Worm (Caenorhabditis elegans) whole organism, L2 larva: ENCODE results near the gene clec-6.

ENCODE experiments used
- C34F6.9 ChIP-seq: fragments of 150-350 bp; optimal IDR thresholded peaks from 2 replicates; lab custom pipeline; 2014; ENCODE audit warnings: missing biosample characterization, missing genetic modification characterization
- F13H6.1 ChIP-seq: sonication (generic microtip); optimal IDR thresholded peaks from 2 replicates; lab custom pipeline; 2016; ENCODE audit warnings: missing genetic modification characterization, missing compliant biosample characterization
- Y55F3AM.14 ChIP-seq: fragments of 200-800 bp; sonication (Bioruptor generic); optimal IDR thresholded peaks from 2 replicates; lab custom pipeline; 2018; ENCODE audit warnings: mild to moderate bottlenecking, missing genetic modification characterization, missing compliant biosample characterization
- ZK546.5 ChIP-seq: sonication (generic microtip); optimal IDR thresholded peaks from 2 replicates; lab custom pipeline; 2017; ENCODE audit warnings: missing biosample characterization, missing genetic modification characterization
- alr-1 ChIP-seq: fragments of 150-350 bp; optimal IDR thresholded peaks from 2 replicates; lab custom pipeline; 2014; ENCODE audit warnings: missing biosample characterization, missing genetic modification characterization
- ama-1 ChIP-seq: fragments of 150-350 bp; optimal IDR thresholded peaks from 2 replicates; lab custom pipeline; 2018; ENCODE audit warnings: inconsistent platforms
- ceh-16 ChIP-seq: fragments of 150-350 bp; optimal IDR thresholded peaks from 2 replicates; lab custom pipeline; 2014; ENCODE audit warnings: missing biosample characterization, missing genetic modification characterization
- ceh-82 ChIP-seq: fragments of 150-350 bp; optimal IDR thresholded peaks from 2 replicates; lab custom pipeline; 2014; ENCODE audit warnings: missing biosample characterization, missing genetic modification characterization
- crh-2 ChIP-seq: sonication (generic microtip); optimal IDR thresholded peaks from 2 replicates; lab custom pipeline; 2017; ENCODE audit warnings: missing biosample characterization, missing genetic modification characterization
- dmd-4 ChIP-seq: sonication (generic microtip); optimal IDR thresholded peaks from 2 replicates; lab custom pipeline; 2017; ENCODE audit warnings: missing biosample characterization, missing genetic modification characterization
- egl-27 ChIP-seq: sonication (generic microtip); optimal IDR thresholded peaks from 3 replicates; lab custom pipeline; 2017; ENCODE audit warnings: missing biosample characterization, missing genetic modification reagents, missing genetic modification characterization
- elt-1 ChIP-seq: fragments of 150-350 bp; optimal IDR thresholded peaks from 2 replicates; lab custom pipeline; 2014; ENCODE audit warnings: missing biosample characterization, missing genetic modification characterization
- elt-3 ChIP-seq: sonication (generic microtip); optimal IDR thresholded peaks from 2 replicates; lab custom pipeline; 2017; ENCODE audit warnings: missing biosample characterization, missing genetic modification characterization
- fos-1 ChIP-seq: fragments of 150-350 bp; optimal IDR thresholded peaks from 2 replicates; lab custom pipeline; 2014; ENCODE audit warnings: missing biosample characterization, missing genetic modification characterization
- gmeb-1 ChIP-seq: fragments of 150-350 bp; optimal IDR thresholded peaks from 2 replicates; lab custom pipeline; 2014; ENCODE audit warnings: missing biosample characterization, missing genetic modification characterization
- lin-11 ChIP-seq: fragments of 150-350 bp; sonication (generic microtip); optimal IDR thresholded peaks from 2 replicates; lab custom pipeline; 2014; ENCODE audit warnings: missing biosample characterization, missing genetic modification characterization, inconsistent platforms, mixed read lengths
- lin-13 ChIP-seq: fragments of 150-350 bp; optimal IDR thresholded peaks from 2 replicates; lab custom pipeline; 2014; ENCODE audit warnings: missing biosample characterization, missing genetic modification reagents, missing genetic modification characterization
- lin-39 ChIP-seq: fragments of 150-350 bp; optimal IDR thresholded peaks from 2 replicates; lab custom pipeline; 2014; ENCODE audit warnings: missing biosample characterization, missing genetic modification reagents, missing genetic modification characterization
- lsy-2 ChIP-seq, 2 experiments: fragments of 150-350 bp in 1 of 2; sonication (generic microtip) in 1 of 2; optimal IDR thresholded peaks; 2 replicates each; lab custom pipeline; 2014 to 2017; ENCODE audit warnings: missing biosample characterization in 2 of 2, missing genetic modification characterization in 2 of 2
- mbf-1 ChIP-seq: sonication (generic microtip); optimal IDR thresholded peaks from 2 replicates; lab custom pipeline; 2017; ENCODE audit warnings: missing biosample characterization, missing genetic modification characterization
- nhr-10 ChIP-seq: sonication (generic microtip); optimal IDR thresholded peaks from 2 replicates; lab custom pipeline; 2017; ENCODE audit warnings: missing biosample characterization, missing genetic modification characterization
- nhr-11 ChIP-seq: fragments of 150-350 bp; optimal IDR thresholded peaks from 2 replicates; lab custom pipeline; 2014; ENCODE audit warnings: missing biosample characterization, missing genetic modification characterization
- nhr-12 ChIP-seq: fragments of 150-350 bp; optimal IDR thresholded peaks from 2 replicates; lab custom pipeline; 2014; ENCODE audit warnings: missing biosample characterization, missing genetic modification characterization
- nhr-21 ChIP-seq: fragments of 150-350 bp; optimal IDR thresholded peaks from 2 replicates; lab custom pipeline; 2014; ENCODE audit warnings: missing biosample characterization, missing genetic modification characterization
- nhr-237 ChIP-seq: fragments of 150-350 bp; optimal IDR thresholded peaks from 2 replicates; lab custom pipeline; 2014; ENCODE audit warnings: missing biosample characterization, missing genetic modification characterization
- nhr-25 ChIP-seq: fragments of 150-350 bp; sonication (generic microtip); optimal IDR thresholded peaks from 3 replicates; lab custom pipeline; 2014; ENCODE audit warnings: missing biosample characterization, missing genetic modification characterization
- nhr-6 ChIP-seq: fragments of 150-350 bp; optimal IDR thresholded peaks from 2 replicates; lab custom pipeline; 2014; ENCODE audit warnings: missing biosample characterization, missing genetic modification characterization
- nhr-77 ChIP-seq: fragments of 150-350 bp; optimal IDR thresholded peaks from 2 replicates; lab custom pipeline; 2014; ENCODE audit warnings: missing biosample characterization, missing genetic modification characterization
- peb-1 ChIP-seq: fragments of 150-350 bp; optimal IDR thresholded peaks from 2 replicates; lab custom pipeline; 2014; ENCODE audit warnings: missing biosample characterization, missing genetic modification characterization
- sem-4 ChIP-seq: fragments of 150-350 bp; optimal IDR thresholded peaks from 2 replicates; lab custom pipeline; 2014; ENCODE audit warnings: missing biosample characterization, missing genetic modification reagents, missing genetic modification characterization
- skn-1 ChIP-seq: sonication (generic microtip); optimal IDR thresholded peaks from 2 replicates; lab custom pipeline; 2017; ENCODE audit warnings: missing biosample characterization, missing genetic modification characterization
- sma-3 ChIP-seq: sonication (generic microtip); optimal IDR thresholded peaks from 2 replicates; lab custom pipeline; 2016; ENCODE audit warnings: missing genetic modification reagents, missing genetic modification characterization, missing compliant biosample characterization
- sma-9 ChIP-seq, 2 experiments: fragments of 150-350 bp in 1 of 2; sonication (generic microtip) in 1 of 2; optimal IDR thresholded peaks; 2 replicates each; lab custom pipeline; 2014 to 2016; ENCODE audit warnings: missing genetic modification characterization in 2 of 2, mild to moderate bottlenecking in 1 of 2, missing biosample characterization in 1 of 2, missing compliant biosample characterization in 1 of 2, missing genetic modification reagents in 1 of 2, moderate library complexity in 1 of 2
- snpc-4 ChIP-seq: fragments of 150-350 bp; optimal IDR thresholded peaks from 2 replicates; lab custom pipeline; 2014; ENCODE audit warnings: missing biosample characterization, missing genetic modification characterization
- unc-39 ChIP-seq: fragments of 150-350 bp; optimal IDR thresholded peaks from 2 replicates; lab custom pipeline; 2014; ENCODE audit warnings: missing biosample characterization, missing genetic modification characterization
- unc-55 ChIP-seq: fragments of 150-350 bp; sonication (generic microtip); optimal IDR thresholded peaks from 3 replicates; lab custom pipeline; 2014; ENCODE audit warnings: missing biosample characterization, missing genetic modification reagents, missing genetic modification characterization
- unc-62 ChIP-seq: fragments of 150-350 bp; optimal IDR thresholded peaks from 2 replicates; lab custom pipeline; 2014; ENCODE audit warnings: missing biosample characterization, missing genetic modification reagents, missing genetic modification characterization
- zag-1 ChIP-seq: fragments of 150-350 bp; optimal IDR thresholded peaks from 2 replicates; lab custom pipeline; 2014; ENCODE audit warnings: missing biosample characterization, missing genetic modification characterization
- ztf-1 ChIP-seq: fragments of 200-800 bp; sonication (Bioruptor generic); conservative IDR thresholded peaks from 2 replicates; pipeline ENCODE4 v1.3.6; 2022; ENCODE audit warnings: missing genetic modification characterization, missing compliant biosample characterization
- ztf-4 ChIP-seq: fragments of 150-350 bp; optimal IDR thresholded peaks from 2 replicates; lab custom pipeline; 2014; ENCODE audit warnings: missing biosample characterization, missing genetic modification characterization

clec-6 gene

DNA sequence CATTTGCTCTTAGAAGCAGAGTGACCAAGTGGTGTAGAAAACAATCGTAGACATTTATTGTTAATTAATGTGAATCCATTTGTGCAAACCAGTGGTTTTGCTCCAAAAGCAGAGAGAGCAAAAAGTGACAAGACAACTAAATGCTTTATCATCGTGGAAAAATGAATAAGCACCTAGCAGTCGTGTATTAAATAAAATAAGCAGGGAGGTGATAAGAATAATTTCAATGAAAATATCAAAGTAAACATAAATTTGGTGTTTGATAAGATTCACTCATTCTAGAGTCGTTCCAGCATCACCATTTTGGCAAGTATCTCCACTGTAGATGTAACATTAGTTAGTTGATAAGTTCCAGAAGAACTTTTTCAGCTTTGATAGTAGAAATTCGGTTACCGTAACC, at the start of gene clec-6:
clec-6 (minus strand) TSS at position 154 of the 400 bp plus-strand sequence.
- TF ChIP-seq fos-1 (tag; lab: Kevin White, UChicago) (peak; percentile 84), peb-1 (no peak)

DNA sequence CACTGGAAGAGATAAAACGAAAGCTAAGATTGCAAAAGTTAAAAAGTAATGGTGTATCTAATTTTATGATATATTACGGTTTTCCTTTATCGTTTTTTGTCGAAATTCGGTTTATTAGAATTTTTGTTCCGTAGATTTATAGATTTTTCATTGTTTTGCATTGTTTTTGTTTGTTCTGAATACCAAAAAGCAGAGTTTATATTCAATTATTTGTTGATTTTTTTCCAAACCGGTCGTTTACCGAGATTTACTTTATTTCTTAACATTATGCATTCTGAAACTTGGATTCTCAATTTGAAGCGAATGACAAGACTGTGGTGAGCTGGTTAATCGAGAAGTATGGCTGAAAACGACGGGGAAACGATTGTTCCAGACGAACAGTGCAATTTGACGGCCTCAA, 49.8 kb upstream of the clec-6 start, which contains the start of gene fsn-1:
fsn-1 (plus strand) TSS at position 301 of the 400 bp plus-strand sequence.
- TF ChIP-seq C34F6.9 (tag; lab: Kevin White, UChicago) (no peak), zag-1 (tag; lab: Kevin White, UChicago) (no peak), fos-1 (tag; lab: Kevin White, UChicago) (no peak), nhr-10 (tag; lab: Kevin White, UChicago) (no peak), egl-27 (tag; lab: Kevin White, UChicago) (no peak), nhr-25 (tag; lab: Kevin White, UChicago) (no peak), ztf-4 (tag; lab: Kevin White, UChicago) (no peak), lin-13 (GFP tag; lab: Kevin White, UChicago) (no peak), skn-1 (no peak), ceh-16 (tag; lab: Kevin White, UChicago) (no peak)

DNA sequence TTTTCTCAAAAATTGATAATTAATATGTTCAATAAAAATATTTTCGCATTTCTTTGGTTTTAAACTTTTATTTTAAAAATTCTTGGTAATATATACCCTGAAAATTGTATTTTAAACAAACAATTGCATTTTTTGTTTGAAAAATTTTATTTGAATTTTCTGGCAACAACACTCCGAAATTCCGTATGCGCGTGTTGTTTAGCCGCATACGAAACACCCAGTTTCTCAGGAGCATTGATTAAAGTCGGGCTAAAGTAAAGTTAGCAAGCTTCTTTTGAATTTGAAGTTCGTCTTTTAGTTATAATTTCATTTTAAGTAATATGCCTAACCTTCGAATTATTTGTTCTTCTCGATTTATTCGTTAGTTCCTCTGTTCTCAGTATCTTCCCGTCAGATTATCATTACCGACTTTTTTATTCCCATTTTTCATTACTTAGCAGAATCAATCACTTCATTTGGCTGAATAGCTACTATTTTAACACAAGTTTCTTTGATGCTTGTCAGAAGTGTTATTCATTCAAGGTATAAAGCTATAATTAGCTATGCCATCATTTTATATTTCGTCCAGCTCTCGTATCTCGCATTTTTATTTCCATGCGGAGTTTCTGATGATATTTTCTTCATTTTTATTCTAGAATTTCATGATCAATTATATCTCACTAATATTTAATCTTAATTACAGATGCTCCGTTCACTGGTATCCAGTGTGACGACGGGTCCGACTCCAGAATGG, 47.8 kb upstream of the clec-6 start, which contains the start of gene mrps-18C:
mrps-18C (plus strand) TSS at position 683 of the 733 bp plus-strand sequence.
- TF ChIP-seq lsy-2 (tag; optimal IDR thresholded peaks at IDR 0.05; lab: Kevin White, UChicago): peak in 1 of 2 experiments; percentile 53
- no peak for TF ChIP-seq sma-9 (GFP tag; optimal IDR thresholded peaks at IDR 0.05; lab: Kevin White, UChicago)
- no peak for TF ChIP-seq sma-9 (tag; optimal IDR thresholded peaks at IDR 0.05; lab: Kevin White, UChicago)
- TF ChIP-seq C34F6.9 (tag; lab: Kevin White, UChicago): peak; percentile 44
- peak; percentile 52 for TF ChIP-seq unc-55
- TF ChIP-seq gmeb-1 (tag; lab: Kevin White, UChicago): peak; percentile 50

DNA sequence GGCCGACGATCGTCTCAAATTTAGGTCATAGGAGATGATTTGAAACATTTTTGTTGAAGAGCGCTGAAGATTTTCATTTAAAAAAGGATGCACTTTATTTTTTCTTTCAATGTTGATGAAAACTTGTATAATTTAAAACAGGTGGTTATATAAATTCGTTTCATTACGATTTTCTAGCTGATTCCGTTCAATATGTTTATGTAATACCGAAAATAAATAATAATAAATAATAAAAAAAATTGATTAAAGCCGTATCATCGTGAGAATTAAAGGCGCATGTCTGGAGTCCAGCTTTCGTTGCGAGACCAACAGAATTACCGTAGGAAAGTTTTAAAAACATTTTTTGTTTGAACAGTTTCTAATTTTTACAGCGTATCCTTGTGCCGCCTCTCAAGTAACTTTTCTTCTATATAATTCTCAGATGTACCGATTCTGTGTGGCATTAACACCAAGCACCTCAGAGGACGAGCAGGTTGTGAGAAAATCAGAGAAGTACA, 45.0 kb upstream of the clec-6 start, which contains the start of the genes C26E6.12 and eri-9:
C26E6.12 (minus strand) TSS at position 51 of the 497 bp plus-strand sequence.
eri-9 (plus strand) TSS at position 248 of the 497 bp plus-strand sequence.
- TF ChIP-seq elt-1: no peak
- no peak for TF ChIP-seq snpc-4 (tag; lab: Kevin White, UChicago)
- TF ChIP-seq nhr-11 (tag; lab: Kevin White, UChicago): no peak
- TF ChIP-seq Y55F3AM.14 (GFP tag; lab: Kevin White, UChicago): no peak
- no peak for TF ChIP-seq crh-2
- TF ChIP-seq dmd-4: no peak
- TF ChIP-seq skn-1: no peak
- TF ChIP-seq nhr-10 (tag; lab: Kevin White, UChicago): no peak
- TF ChIP-seq lin-39 (tag; lab: Kevin White, UChicago): no peak
- TF ChIP-seq elt-3 (tag; lab: Kevin White, UChicago): no peak
- no peak for TF ChIP-seq nhr-12
- no peak for TF ChIP-seq unc-62 (GFP tag; lab: Kevin White, UChicago)
- TF ChIP-seq F13H6.1 (tag; lab: Kevin White, UChicago): no peak
- TF ChIP-seq, all 48 proteins: peak for 0

DNA sequence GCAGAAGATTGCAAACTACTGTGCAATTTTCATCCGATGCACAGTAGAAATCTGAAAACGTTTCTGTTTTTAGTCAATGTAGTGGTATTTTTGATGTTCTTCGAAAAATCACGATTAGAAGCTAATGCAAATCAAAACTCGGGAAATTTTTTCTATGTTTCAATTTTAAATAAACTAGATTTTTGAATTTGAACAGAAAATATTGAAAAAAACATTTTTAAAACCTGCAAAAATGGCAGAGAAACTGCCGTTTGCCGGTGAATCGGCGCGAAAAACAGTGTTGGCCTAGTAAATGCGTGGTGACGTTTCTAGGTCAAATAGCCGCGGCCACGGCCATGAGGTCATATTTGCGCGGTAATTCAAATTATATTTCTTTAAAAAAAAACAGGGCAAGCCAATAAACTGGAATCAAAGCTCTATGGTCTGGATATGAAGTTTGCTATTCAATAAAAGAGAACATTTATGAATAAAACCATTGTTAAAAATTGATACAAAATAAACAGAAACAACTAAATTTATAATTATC, 43.0 kb upstream of the clec-6 start, which contains the start of gene set-2:
set-2 (minus strand) TSS at position 51 of the 526 bp plus-strand sequence.
- TF ChIP-seq alr-1 (tag; lab: Kevin White, UChicago) (no peak), ztf-4 (tag; lab: Kevin White, UChicago) (peak; percentile 2), ceh-82 (tag; lab: Kevin White, UChicago) (no peak), mbf-1 (tag; lab: Kevin White, UChicago) (no peak), Y55F3AM.14 (GFP tag; lab: Kevin White, UChicago) (no peak), nhr-21 (tag; lab: Kevin White, UChicago) (no peak), ZK546.5 (no peak), sem-4 (tag; lab: Kevin White, UChicago) (peak; percentile 16), C34F6.9 (tag; lab: Kevin White, UChicago) (peak; percentile 52), unc-39 (tag; lab: Kevin White, UChicago) (no peak), sma-9 (GFP tag; optimal IDR thresholded peaks at IDR 0.05; lab: Kevin White, UChicago) (peak; percentile 38), sma-9 (tag; optimal IDR thresholded peaks at IDR 0.05; lab: Kevin White, UChicago) (no peak), nhr-237 (no peak), ama-1 (no peak), fos-1 (tag; lab: Kevin White, UChicago) (peak; percentile 14), unc-62 (GFP tag; lab: Kevin White, UChicago) (no peak), sma-3 (GFP tag; lab: Kevin White, UChicago) (peak; percentile 57), gmeb-1 (tag; lab: Kevin White, UChicago) (peak; percentile 92), lin-11 (tag; lab: Kevin White, UChicago) (peak; percentile 28), dmd-4 (no peak), peb-1 (no peak), nhr-25 (tag; lab: Kevin White, UChicago) (peak; percentile 64), nhr-6 (tag; lab: Kevin White, UChicago) (no peak), zag-1 (tag; lab: Kevin White, UChicago) (no peak), crh-2 (peak; percentile 70), nhr-77 (tag; lab: Kevin White, UChicago) (no peak), elt-1 (no peak), F13H6.1 (tag; lab: Kevin White, UChicago) (peak; percentile 65), lin-39 (tag; lab: Kevin White, UChicago) (no peak), ztf-1 (no peak), ceh-16 (tag; lab: Kevin White, UChicago) (no peak), skn-1 (no peak), egl-27 (tag; lab: Kevin White, UChicago) (no peak)
